Worm (Caenorhabditis elegans): ENCODE data around the gene gst-6.

Gene gst-6

ce11 chrII:4881727-4882126 is 2.0 kb downstream of the gst-6 start, which contains the start of gene gst-7 (continued):
- no peak for TF ChIP-seq tlp-1 (tag; optimal IDR thresholded peaks at IDR 0.05)
- TF ChIP-seq aha-1 (tag; optimal IDR thresholded peaks at IDR 0.05), result no peak
- TF ChIP-seq unc-62 (GFP tag; optimal IDR thresholded peaks at IDR 0.05), result no peak
- no peak for TF ChIP-seq fkh-4 (tag; optimal IDR thresholded peaks at IDR 0.05; ENCODE audit: borderline replicate concordance)
- TF ChIP-seq nhr-90 (tag; optimal IDR thresholded peaks at IDR 0.05; ENCODE audit: poor library complexity), result peak; percentile 19
- TF ChIP-seq ceh-82 (tag; optimal IDR thresholded peaks at IDR 0.05), result no peak
- TF ChIP-seq mef-2 (tag; optimal IDR thresholded peaks at IDR 0.05), result no peak
- TF ChIP-seq fkh-10 (GFP tag; optimal IDR thresholded peaks at IDR 0.05), result no peak
- peak; percentile 87 for TF ChIP-seq elt-2 (tag; optimal IDR thresholded peaks at IDR 0.05)
- TF ChIP-seq nhr-85 (tag), result peak; percentile 69
- TF ChIP-seq nhr-20 (tag; optimal IDR thresholded peaks at IDR 0.05), result peak; percentile 90
- no peak for TF ChIP-seq egl-13 (tag; optimal IDR thresholded peaks at IDR 0.05)
- peak; percentile 44 for TF ChIP-seq snu-23 (GFP tag; optimal IDR thresholded peaks at IDR 0.05)
- TF ChIP-seq lin-39 (tag; optimal IDR thresholded peaks at IDR 0.05), result no peak
- TF ChIP-seq nhr-237 (tag; optimal IDR thresholded peaks at IDR 0.05), result no peak
- TF ChIP-seq nhr-76 (tag; optimal IDR thresholded peaks at IDR 0.05), result no peak
- no peak for TF ChIP-seq unc-130 (tag; optimal IDR thresholded peaks at IDR 0.05)
- no peak for TF ChIP-seq mep-1 (tag; optimal IDR thresholded peaks at IDR 0.05)
- TF ChIP-seq fkh-8 (tag; optimal IDR thresholded peaks at IDR 0.05), result no peak
- peak; percentile 3 for TF ChIP-seq efl-1 (optimal IDR thresholded peaks at IDR 0.05)
- TF ChIP-seq efl-1 (GFP tag; optimal IDR thresholded peaks at IDR 0.05 in 1 of 2), result peak in 1 of 2 experiments; percentile 77
- TF ChIP-seq blmp-1 (tag; optimal IDR thresholded peaks at IDR 0.05), result no peak
- no peak for TF ChIP-seq isw-1 (GFP tag; IDR thresholded peaks at IDR 0.05)
- TF ChIP-seq skn-1 (tag; optimal IDR thresholded peaks at IDR 0.05), result peak; percentile 98
- TF ChIP-seq jun-1 (tag; optimal IDR thresholded peaks at IDR 0.05), result no peak
- TF ChIP-seq mdl-1 (tag; optimal IDR thresholded peaks at IDR 0.05), result peak in 1 of 2 experiments; percentile 29

- TF ChIP-seq fos-1 (tag; optimal IDR thresholded peaks at IDR 0.05), result no peak
- TF ChIP-seq nhr-71 (tag; optimal IDR thresholded peaks at IDR 0.05), result no peak
- TF ChIP-seq nhr-20 (tag; optimal IDR thresholded peaks at IDR 0.05), result peak; percentile 39
- no peak for TF ChIP-seq mef-2 (tag; optimal IDR thresholded peaks at IDR 0.05)
These were observed 2.8 kb downstream of the gst-6 start for ce11 chrII:4882498-4882897.

DNA sequence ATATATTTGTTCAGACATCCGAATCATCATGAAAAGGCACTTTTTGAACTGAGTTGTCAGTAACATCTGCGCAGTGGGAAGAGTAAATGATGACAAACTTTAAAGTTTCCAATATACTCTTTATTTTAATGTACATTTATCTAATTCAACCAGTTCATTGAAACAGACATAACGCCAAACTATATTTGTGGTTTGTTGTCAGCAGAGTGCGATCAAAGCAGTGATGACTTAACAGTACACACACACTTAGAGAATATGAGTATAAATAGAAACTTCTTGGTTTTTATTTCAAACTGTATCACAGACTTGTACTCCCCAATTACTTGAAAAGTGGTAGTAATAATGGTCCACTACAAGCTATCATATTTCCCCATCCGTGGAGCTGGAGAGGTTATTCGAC is 3.7 kb downstream of the gst-6 start, which contains the start of gene gst-8:
Gene gst-8, plus strand, starts transcription at position 301 of the 400 bp plus-strand sequence.
- TF ChIP-seq elt-2 (tag; optimal IDR thresholded peaks at IDR 0.05) (peak; percentile 10), elt-3 (tag; optimal IDR thresholded peaks at IDR 0.05) (no peak), C34B4.2 (tag; optimal IDR thresholded peaks at IDR 0.05) (no peak), ceh-88 (GFP tag; IDR thresholded peaks at IDR 0.05) (no peak)

- TF ChIP-seq Y116A8C.19 (tag; optimal IDR thresholded peaks at IDR 0.05; ENCODE audit: borderline replicate concordance), result no peak
- no peak for TF ChIP-seq efl-1 (optimal IDR thresholded peaks at IDR 0.05)
- TF ChIP-seq efl-1 (GFP tag; optimal IDR thresholded peaks at IDR 0.05 in 1 of 2), result peak in 1 of 2 experiments; percentile 52
These were observed 4.7 kb downstream of the gst-6 start for ce11 chrII:4884403-4884802.

- TF ChIP-seq nhr-84 (tag; optimal IDR thresholded peaks at IDR 0.05), result no peak
- no peak for TF ChIP-seq efl-3 (GFP tag; optimal IDR thresholded peaks at IDR 0.05)
- TF ChIP-seq blmp-1 (tag; optimal IDR thresholded peaks at IDR 0.05), result no peak
- TF ChIP-seq C34B4.2 (tag; optimal IDR thresholded peaks at IDR 0.05), result no peak
- no peak for TF ChIP-seq ztf-11 (tag; optimal IDR thresholded peaks at IDR 0.05)
- no peak for TF ChIP-seq ceh-82 (tag; optimal IDR thresholded peaks at IDR 0.05)
- no peak for TF ChIP-seq nhr-19 (GFP tag; conservative IDR thresholded peaks at IDR 0.05)
- no peak for TF ChIP-seq snpc-4 (tag; optimal IDR thresholded peaks at IDR 0.05)
- no peak for TF ChIP-seq F16B12.6 (tag; optimal IDR thresholded peaks at IDR 0.05)
- no peak for TF ChIP-seq aly-2 (tag; optimal IDR thresholded peaks at IDR 0.05)
- no peak for TF ChIP-seq tbx-2 (tag; optimal IDR thresholded peaks at IDR 0.05)
- TF ChIP-seq sox-4 (tag; optimal IDR thresholded peaks at IDR 0.05), result no peak
- no peak for TF ChIP-seq unc-30 (tag; optimal IDR thresholded peaks at IDR 0.05)
These were observed 6.3 kb downstream of the gst-6 start, which contains the start of gene R05F9.7 for ce11 chrII:4885976-4886375. R05F9.7 (plus strand) TSS chrII:4886276.
